Worm (Caenorhabditis elegans) whole organism, young adult: ENCODE measurements around the gene nhx-3.

Experiments used
- B0261.1 ChIP-seq: sonication (generic microtip); optimal IDR thresholded peaks from 2 replicates; lab custom pipeline; 2016; ENCODE audit warnings: mild to moderate bottlenecking, missing genetic modification characterization, moderate library complexity, missing compliant biosample characterization
- B0336.3 ChIP-seq: fragments of 200-800 bp; sonication (Bioruptor generic); IDR thresholded peaks from 2 replicates; pipeline ENCODE4 v1.3.6; 2022; ENCODE audit warnings: missing genetic modification characterization, missing compliant biosample characterization
- C06A6.2 ChIP-seq: fragments of 200-800 bp; sonication (Bioruptor generic); conservative IDR thresholded peaks from 2 replicates; pipeline ENCODE4 v1.3.6; 2022; ENCODE audit warnings: missing genetic modification characterization, missing compliant biosample characterization
- D2030.7 ChIP-seq: fragments of 200-800 bp; sonication (Bioruptor generic); IDR thresholded peaks from 2 replicates; pipeline ENCODE4 v1.3.6; 2022; ENCODE audit warnings: missing genetic modification reagents, missing genetic modification characterization, missing compliant biosample characterization
- F37B4.10 ChIP-seq: fragments of 200-800 bp; sonication (Bioruptor generic); IDR thresholded peaks from 2 replicates; pipeline ENCODE4 v1.3.6; 2022; ENCODE audit warnings: missing genetic modification characterization, missing compliant biosample characterization
- F52B5.7 ChIP-seq: sonication (generic microtip); optimal IDR thresholded peaks from 2 replicates; lab custom pipeline; 2016; ENCODE audit warnings: mild to moderate bottlenecking, missing genetic modification characterization, missing compliant biosample characterization
- F57C9.4 ChIP-seq: sonication (generic microtip); optimal IDR thresholded peaks from 2 replicates; lab custom pipeline; 2017; ENCODE audit warnings: mild to moderate bottlenecking, missing genetic modification characterization, missing compliant biosample characterization
- T07F8.4 ChIP-seq: sonication (generic microtip); optimal IDR thresholded peaks from 2 replicates; lab custom pipeline; 2016; ENCODE audit warnings: mild to moderate bottlenecking, missing genetic modification characterization, moderate library complexity, missing compliant biosample characterization
- ama-1 ChIP-seq, 3 experiments: fragments of 150-350 bp in 1 of 3; sonication (generic microtip) in 2 of 3; optimal IDR thresholded peaks; 2 replicates each; lab custom pipeline; 2014 to 2018; ENCODE audit warnings: missing biosample characterization in 2 of 3, missing genetic modification characterization in 2 of 3, missing genetic modification reagents in 2 of 3
- atf-7 ChIP-seq: sonication (generic microtip); optimal IDR thresholded peaks from 2 replicates; lab custom pipeline; 2017; ENCODE audit warnings: mild to moderate bottlenecking, missing genetic modification characterization, missing compliant biosample characterization
- athp-1 ChIP-seq: sonication (generic microtip); optimal IDR thresholded peaks from 2 replicates; lab custom pipeline; 2017; ENCODE audit warnings: mild to moderate bottlenecking, missing genetic modification characterization, missing compliant biosample characterization
- attf-5 ChIP-seq: fragments of 200-800 bp; sonication (Bioruptor generic); optimal IDR thresholded peaks from 2 replicates; lab custom pipeline; 2018; ENCODE audit warnings: mild to moderate bottlenecking, missing genetic modification characterization, missing compliant biosample characterization
- bed-1 ChIP-seq: fragments of 200-800 bp; sonication (Bioruptor generic); IDR thresholded peaks from 2 replicates; pipeline ENCODE4 v1.3.6; 2022; ENCODE audit warnings: missing genetic modification reagents, missing genetic modification characterization, missing compliant biosample characterization
- cebp-1 ChIP-seq, 2 experiments: fragments of 200-800 bp in 1 of 2; sonication (Bioruptor generic) in 1 of 2; sonication (generic microtip) in 1 of 2; IDR thresholded peaks in 1 of 2; optimal IDR thresholded peaks in 1 of 2; 2 replicates each; pipeline versions ENCODE4 v1.3.6 to Lab custom; 2017 to 2022; ENCODE audit warnings: missing compliant biosample characterization in 2 of 2, missing genetic modification characterization in 2 of 2, mild to moderate bottlenecking in 1 of 2, missing genetic modification reagents in 1 of 2, moderate library complexity in 1 of 2
- ceh-79 ChIP-seq: sonication (generic microtip); optimal IDR thresholded peaks from 2 replicates; lab custom pipeline; 2017; ENCODE audit warnings: mild to moderate bottlenecking, missing genetic modification characterization, missing compliant biosample characterization
- dox-1 ChIP-seq: fragments of 200-800 bp; sonication (Bioruptor generic); IDR thresholded peaks from 2 replicates; pipeline ENCODE4 v1.3.6; 2022; ENCODE audit warnings: missing genetic modification reagents, missing genetic modification characterization, missing compliant biosample characterization
- dpff-1 ChIP-seq: sonication (generic microtip); optimal IDR thresholded peaks from 2 replicates; lab custom pipeline; 2017; ENCODE audit warnings: mild to moderate bottlenecking, missing genetic modification characterization, missing compliant biosample characterization
- efl-1 ChIP-seq: fragments of 150-350 bp; optimal IDR thresholded peaks from 2 replicates; lab custom pipeline; 2014; ENCODE audit warnings: missing biosample characterization, missing genetic modification reagents, missing genetic modification characterization
- egl-18 ChIP-seq: fragments of 200-800 bp; sonication (Bioruptor generic); IDR thresholded peaks from 2 replicates; pipeline ENCODE4 v1.3.6; 2022; ENCODE audit warnings: missing genetic modification reagents, missing genetic modification characterization, missing compliant biosample characterization
- egrh-3 ChIP-seq: fragments of 200-800 bp; sonication (Bioruptor generic); IDR thresholded peaks from 2 replicates; pipeline ENCODE4 v1.3.6; 2022; ENCODE audit warnings: missing genetic modification reagents, missing genetic modification characterization, missing compliant biosample characterization
- ekl-4 ChIP-seq: fragments of 200-800 bp; sonication (Bioruptor generic); IDR thresholded peaks from 2 replicates; pipeline ENCODE4 v1.3.6; 2022; ENCODE audit warnings: missing genetic modification reagents, missing genetic modification characterization, missing compliant biosample characterization
- hlh-26 ChIP-seq: fragments of 200-800 bp; sonication (Bioruptor generic); conservative IDR thresholded peaks from 2 replicates; pipeline ENCODE4 v1.3.6; 2022; ENCODE audit warnings: missing genetic modification reagents, missing genetic modification characterization, missing compliant biosample characterization
- hmg-1.2 ChIP-seq: fragments of 200-800 bp; sonication (Bioruptor generic); IDR thresholded peaks from 2 replicates; pipeline ENCODE4 v1.3.6; 2022; ENCODE audit warnings: missing genetic modification reagents, missing genetic modification characterization, missing compliant biosample characterization
- hrde-1 ChIP-seq: sonication (generic microtip); optimal IDR thresholded peaks from 2 replicates; lab custom pipeline; 2016; ENCODE audit warnings: missing genetic modification characterization, mild to moderate bottlenecking, missing compliant biosample characterization, moderate library complexity, missing genotype, missing genetic modification reagents, borderline replicate concordance
- lin-40 ChIP-seq: sonication (generic microtip); optimal IDR thresholded peaks from 2 replicates; lab custom pipeline; 2016; ENCODE audit warnings: missing genetic modification characterization, mild to moderate bottlenecking, missing compliant biosample characterization, missing genotype, missing genetic modification reagents
- lin-54 ChIP-seq: fragments of 200-800 bp; sonication (Bioruptor generic); optimal IDR thresholded peaks from 2 replicates; lab custom pipeline; 2018; ENCODE audit warnings: mild to moderate bottlenecking, missing genetic modification characterization, missing compliant biosample characterization
- lir-1 ChIP-seq: fragments of 200-800 bp; sonication (Bioruptor generic); conservative IDR thresholded peaks from 2 replicates; pipeline ENCODE4 v1.3.6; 2022; ENCODE audit warnings: missing genetic modification reagents, missing genetic modification characterization, missing compliant biosample characterization
- lsl-1 ChIP-seq: fragments of 200-800 bp; sonication (Bioruptor generic); optimal IDR thresholded peaks from 2 replicates; lab custom pipeline; 2018; ENCODE audit warnings: mild to moderate bottlenecking, missing genetic modification characterization, moderate library complexity, missing compliant biosample characterization
- madf-10 ChIP-seq: sonication (generic microtip); optimal IDR thresholded peaks from 2 replicates; lab custom pipeline; 2016; ENCODE audit warnings: mild to moderate bottlenecking, missing genetic modification characterization, missing compliant biosample characterization
- madf-6 ChIP-seq: fragments of 200-800 bp; sonication (Bioruptor generic); IDR thresholded peaks from 2 replicates; pipeline ENCODE4 v1.3.6; 2022; ENCODE audit warnings: missing genetic modification reagents, missing genetic modification characterization, missing compliant biosample characterization
- mcd-1 ChIP-seq: fragments of 200-800 bp; sonication (Bioruptor generic); IDR thresholded peaks from 2 replicates; pipeline ENCODE4 v1.3.6; 2022; ENCODE audit warnings: missing genetic modification reagents, missing genetic modification characterization, missing compliant biosample characterization
- nfya-1 ChIP-seq: sonication (generic microtip); optimal IDR thresholded peaks from 2 replicates; lab custom pipeline; 2017; ENCODE audit warnings: antibody characterized with exemption, missing compliant biosample characterization, missing genetic modification characterization, borderline replicate concordance; ENCODE audit not compliant: insufficient read depth
- nfya-2 ChIP-seq: fragments of 200-800 bp; sonication (Bioruptor generic); IDR thresholded peaks from 2 replicates; pipeline ENCODE4 v1.3.6; 2022; ENCODE audit warnings: missing genetic modification reagents, missing genetic modification characterization, missing compliant biosample characterization
- nhr-90 ChIP-seq: sonication (generic microtip); optimal IDR thresholded peaks from 2 replicates; lab custom pipeline; 2016; ENCODE audit warnings: missing genotype, mild to moderate bottlenecking, missing genetic modification characterization, missing compliant biosample characterization
- pha-4 ChIP-seq: fragments of 150-350 bp; sonication (generic microtip); optimal IDR thresholded peaks from 2 replicates; lab custom pipeline; 2014; ENCODE audit warnings: missing biosample characterization, missing genetic modification reagents, missing genetic modification characterization
- rcor-1 ChIP-seq: fragments of 200-800 bp; sonication (Bioruptor generic); IDR thresholded peaks from 2 replicates; pipeline ENCODE4 v1.3.6; 2022; ENCODE audit warnings: missing genetic modification reagents, missing genetic modification characterization, missing compliant biosample characterization
- sea-2 ChIP-seq: fragments of 200-800 bp; sonication (Bioruptor generic); IDR thresholded peaks from 2 replicates; pipeline ENCODE4 v1.3.6; 2022; ENCODE audit warnings: missing genetic modification characterization, missing compliant biosample characterization
- snpc-1.3 ChIP-seq: sonication (generic microtip); optimal IDR thresholded peaks from 2 replicates; lab custom pipeline; 2017; ENCODE audit warnings: missing genetic modification characterization, mild to moderate bottlenecking, missing compliant biosample characterization, antibody characterized with exemption, moderate library complexity, missing genotype, missing genetic modification reagents; ENCODE audit not compliant: insufficient read depth
- snpc-3.4 ChIP-seq: sonication (generic microtip); optimal IDR thresholded peaks from 2 replicates; lab custom pipeline; 2017; ENCODE audit warnings: missing genetic modification characterization, mild to moderate bottlenecking, missing compliant biosample characterization, antibody characterized with exemption, moderate library complexity, missing genotype, missing genetic modification reagents
- tbp1 ChIP-seq: fragments of 200-800 bp; sonication (Bioruptor generic); optimal IDR thresholded peaks from 2 replicates; lab custom pipeline; 2018; ENCODE audit warnings: mild to moderate bottlenecking, missing genetic modification characterization, missing compliant biosample characterization
- ztf-18 ChIP-seq: sonication (generic microtip); optimal IDR thresholded peaks from 2 replicates; lab custom pipeline; 2016; ENCODE audit warnings: missing genotype, mild to moderate bottlenecking, missing genetic modification characterization, missing compliant biosample characterization
- ztf-25 ChIP-seq: fragments of 200-800 bp; sonication (Bioruptor generic); IDR thresholded peaks from 2 replicates; pipeline ENCODE4 v1.3.6; 2022; ENCODE audit warnings: missing genetic modification reagents, missing genetic modification characterization, missing compliant biosample characterization

Gene nhx-3

DNA sequence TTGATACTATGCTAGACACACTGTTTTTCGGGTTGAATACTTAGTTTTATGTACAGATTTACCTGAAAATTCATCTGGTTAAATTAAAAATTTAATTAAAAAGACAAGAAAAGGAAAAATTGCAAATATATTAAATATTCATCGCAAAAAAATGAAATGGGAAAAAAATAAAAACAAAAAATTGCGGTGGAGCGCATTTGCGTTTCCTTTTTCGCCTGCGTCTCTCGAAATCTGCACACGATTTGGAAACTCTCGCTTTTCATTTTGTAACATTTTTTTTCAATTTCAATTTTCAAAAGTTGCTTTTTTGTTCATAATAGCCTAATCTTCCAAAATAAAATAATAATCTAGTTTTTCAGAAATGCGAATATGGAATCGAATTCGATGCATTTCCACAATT, 42.3 kb upstream of the nhx-3 start, which contains the start of the genes F19F10.11 and C50E3.5 (continued):
- TF ChIP-seq snpc-3.4 (tag; lab: Kevin White, UChicago), result peak; percentile 35
- TF ChIP-seq snpc-1.3 (tag; lab: Kevin White, UChicago), result peak; percentile 60

ce11 chrV:7580378-7580777, 35.1 kb upstream of the nhx-3 start, which contains the start of gene ets-6:
TSS of gene ets-6 (minus strand) at chrV:7580546.
- peak; percentile 45; the same call in 1 of the 2 replicates for TF ChIP-seq madf-6 (GFP tag; lab: Robert Waterston, UW)
- TF ChIP-seq snpc-3.4 (tag; lab: Kevin White, UChicago), result peak; percentile 17
- TF ChIP-seq F52B5.7, result no peak
- peak; percentile 33 for TF ChIP-seq lsl-1 (GFP tag; lab: Kevin White, UChicago)
- no peak for TF ChIP-seq dpff-1 (tag; lab: Kevin White, UChicago)
- TF ChIP-seq madf-10, result no peak
- 0 out of 2 replicates have a peak, but pooled peaks have one; percentile 10 for TF ChIP-seq B0336.3 (GFP tag; lab: Robert Waterston, UW)
- peak; percentile 91 for TF ChIP-seq hmg-1.2 (GFP tag; lab: Robert Waterston, UW)
- TF ChIP-seq bed-1 (GFP tag; lab: Robert Waterston, UW), result no peak
- TF ChIP-seq B0261.1 (tag; lab: Kevin White, UChicago), result no peak
- TF ChIP-seq lin-40 (tag; lab: Kevin White, UChicago), result peak; percentile 21
- TF ChIP-seq F57C9.4 (tag; lab: Kevin White, UChicago), result no peak
- no peak for TF ChIP-seq nhr-90 (tag; lab: Kevin White, UChicago)
- no peak for TF ChIP-seq pha-4 (tag; lab: Kevin White, UChicago)
- no peak for TF ChIP-seq nfya-2 (GFP tag; lab: Robert Waterston, UW)
- TF ChIP-seq hlh-26 (GFP tag; lab: Robert Waterston, UW), result no peak
- no peak for TF ChIP-seq lir-1 (GFP tag; lab: Robert Waterston, UW)
- peak; percentile 4 for TF ChIP-seq tbp1 (GFP tag; lab: Kevin White, UChicago)
- TF ChIP-seq mcd-1 (GFP tag; lab: Robert Waterston, UW), result peak; percentile 93
- TF ChIP-seq C06A6.2 (GFP tag; lab: Robert Waterston, UW), result no peak
- TF ChIP-seq ama-1 (optimal IDR thresholded peaks at IDR 0.05; lab: Kevin White, UChicago), result no peak
- TF ChIP-seq ama-1 (GFP tag; optimal IDR thresholded peaks at IDR 0.05; lab: Kevin White, UChicago), result no peak
- TF ChIP-seq dox-1 (GFP tag; lab: Robert Waterston, UW), result peak; percentile 56
- no peak for TF ChIP-seq T07F8.4
- TF ChIP-seq attf-5, result peak; percentile 78
- TF ChIP-seq F37B4.10, result no peak
- TF ChIP-seq atf-7 (tag; lab: Kevin White, UChicago), result no peak
- no peak for TF ChIP-seq ztf-25
- peak; percentile 65 for TF ChIP-seq ztf-18 (tag; lab: Kevin White, UChicago)
- TF ChIP-seq efl-1, result peak; percentile 10
- peak; percentile 61 for TF ChIP-seq rcor-1 (GFP tag; lab: Robert Waterston, UW)
- TF ChIP-seq D2030.7 (GFP tag; lab: Robert Waterston, UW), result peak; percentile 34; the same call in 1 of the 2 replicates
- TF ChIP-seq athp-1 (tag; lab: Kevin White, UChicago), result peak; percentile 14
- no peak for TF ChIP-seq cebp-1 (GFP tag; IDR thresholded peaks at IDR 0.05; lab: Robert Waterston, UW)
- peak; percentile 17 for TF ChIP-seq cebp-1 (tag; optimal IDR thresholded peaks at IDR 0.05; lab: Kevin White, UChicago)
- TF ChIP-seq nfya-1 (tag; lab: Kevin White, UChicago), result no peak
- TF ChIP-seq hrde-1, result no peak
- TF ChIP-seq sea-2 (GFP tag; lab: Robert Waterston, UW), result no peak
- no peak for TF ChIP-seq egl-18
- TF ChIP-seq ekl-4, result peak; percentile 25; the same call in 1 of the 2 replicates
- no peak for TF ChIP-seq ceh-79
- peak; percentile 22 for TF ChIP-seq lin-54 (GFP tag; lab: Kevin White, UChicago)
- TF ChIP-seq egrh-3 (GFP tag; lab: Robert Waterston, UW), result no peak
- TF ChIP-seq, all 124 proteins: peak for 18
